Worm (Caenorhabditis elegans): ENCODE measurements around the gene Y37E11AL.1.

The Y37E11AL.1 gene

DNA sequence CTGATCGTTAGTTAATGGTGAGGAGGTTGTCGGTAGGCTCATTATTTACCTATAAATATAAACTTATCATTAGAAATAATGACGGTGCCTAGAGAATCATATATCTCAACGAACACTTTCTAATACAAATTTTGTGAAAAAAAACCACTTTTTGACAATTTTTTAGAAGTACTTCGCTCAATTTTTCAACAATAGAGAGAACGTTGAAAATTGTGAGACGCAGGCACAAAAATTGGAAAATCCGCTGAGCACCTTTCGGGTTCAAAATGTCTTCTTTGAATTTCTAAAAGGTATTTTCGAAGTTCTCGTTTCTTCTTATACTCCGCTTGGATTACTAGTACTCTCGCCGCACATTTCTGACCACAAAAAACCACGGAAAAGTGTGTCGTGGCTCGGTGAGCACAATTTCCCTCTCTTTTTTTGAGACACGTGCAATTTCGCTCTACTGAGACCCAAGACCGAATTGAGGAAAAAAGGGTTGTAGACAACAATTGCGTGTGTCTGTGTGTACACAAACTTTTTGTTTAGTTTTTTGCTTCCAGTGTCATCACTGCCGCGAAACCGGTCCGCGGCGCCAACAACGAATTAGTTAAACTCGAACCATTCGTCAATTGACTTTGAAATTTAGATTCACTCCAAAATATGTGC, 31.7 kb downstream of the Y37E11AL.1 start, which contains the start of gene nape-1:
Gene nape-1 (minus strand): TSS at position 51 of the 648 bp plus-strand sequence.
- TF ChIP-seq Y53F4B.3 (GFP tag; IDR thresholded peaks at IDR 0.05) = no peak
- peak; percentile 72 for TF ChIP-seq nhr-80 (tag; optimal IDR thresholded peaks at IDR 0.05)
- TF ChIP-seq mcd-1 (GFP tag; IDR thresholded peaks at IDR 0.05) = peak; percentile 58
- TF ChIP-seq lag-1 (GFP tag; IDR thresholded peaks at IDR 0.05) = no peak
- TF ChIP-seq attf-5 (GFP tag; optimal IDR thresholded peaks at IDR 0.05) = peak; percentile 65
- TF ChIP-seq cebp-1 (GFP tag; IDR thresholded peaks at IDR 0.05) = no peak
- TF ChIP-seq cebp-1 (tag; optimal IDR thresholded peaks at IDR 0.05) = peak; percentile 25
- TF ChIP-seq K12H6.12 (tag; optimal IDR thresholded peaks at IDR 0.05) = peak; percentile 10
- no peak for TF ChIP-seq atf-7 (tag; optimal IDR thresholded peaks at IDR 0.05)
- TF ChIP-seq ZK185.1 (tag; optimal IDR thresholded peaks at IDR 0.05; ENCODE audit: poor library complexity, severe bottlenecking) = no peak
- TF ChIP-seq let-607 (tag; optimal IDR thresholded peaks at IDR 0.05) = peak; percentile 6 to 7
- TF ChIP-seq F39B2.1 (GFP tag; IDR thresholded peaks at IDR 0.05) = no peak
- 0 out of 2 replicates have a peak, but pooled peaks have one; percentile 22 for TF ChIP-seq lin-26 (GFP tag; IDR thresholded peaks at IDR 0.05)
- TF ChIP-seq pbrm-1 (GFP tag; IDR thresholded peaks at IDR 0.05) = no peak
- peak; percentile 91 for TF ChIP-seq pha-4 (tag; optimal IDR thresholded peaks at IDR 0.05)
- TF ChIP-seq lin-40 (tag; optimal IDR thresholded peaks at IDR 0.05) = peak; percentile 23
- TF ChIP-seq Y67H2A.10 (GFP tag; conservative IDR thresholded peaks at IDR 0.05) = no peak
- TF ChIP-seq dox-1 (GFP tag; IDR thresholded peaks at IDR 0.05) = peak; percentile 32; the same call in 1 of the 2 replicates
- peak; percentile 51; the same call in 1 of the 2 replicates for TF ChIP-seq K11D2.4 (GFP tag; IDR thresholded peaks at IDR 0.05)

DNA sequence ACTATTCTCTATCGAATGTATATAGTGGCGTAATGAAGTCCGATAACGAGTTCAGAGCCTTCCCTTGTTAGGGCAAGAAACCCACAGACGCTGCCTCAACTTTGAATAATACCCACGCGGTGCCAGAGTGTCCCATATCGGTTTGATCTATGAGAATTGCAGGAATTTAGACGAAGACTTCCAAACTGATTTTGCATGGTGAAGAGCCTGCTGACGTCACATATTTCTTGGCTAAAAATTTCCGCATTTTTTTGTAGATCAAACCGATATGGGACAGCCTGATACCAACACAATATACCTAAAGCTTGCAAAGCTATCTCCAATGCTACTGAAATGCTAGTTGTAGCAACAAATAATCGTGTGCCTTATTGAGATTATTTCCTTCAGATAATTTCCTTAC, 32.6 kb downstream of the Y37E11AL.1 start:
- no peak for TF ChIP-seq F37B4.10 (GFP tag; IDR thresholded peaks at IDR 0.05)
- no peak for TF ChIP-seq lag-1 (GFP tag; IDR thresholded peaks at IDR 0.05)
- no peak for TF ChIP-seq unc-62 (GFP tag; optimal IDR thresholded peaks at IDR 0.05)
- TF ChIP-seq lsy-27 (tag; optimal IDR thresholded peaks at IDR 0.05; ENCODE audit: borderline replicate concordance, insufficient read depth) = no peak
- no peak for TF ChIP-seq bed-2 (GFP tag; IDR thresholded peaks at IDR 0.05)
- no peak for TF ChIP-seq ceh-58 (GFP tag; IDR thresholded peaks at IDR 0.05)
- TF ChIP-seq unc-130 (GFP tag; optimal IDR thresholded peaks at IDR 0.05) = no peak
- no peak for TF ChIP-seq atf-7 (tag; optimal IDR thresholded peaks at IDR 0.05)
- TF ChIP-seq pbrm-1 (GFP tag; IDR thresholded peaks at IDR 0.05) = no peak
- TF ChIP-seq D2030.7 (GFP tag; IDR thresholded peaks at IDR 0.05) = no peak
- TF ChIP-seq ceh-40 (GFP tag; IDR thresholded peaks at IDR 0.05) = no peak
- TF ChIP-seq ama-1 (optimal IDR thresholded peaks at IDR 0.05) = no peak
- TF ChIP-seq ama-1 (GFP tag; optimal IDR thresholded peaks at IDR 0.05) = no peak
- TF ChIP-seq fkh-3 (tag; optimal IDR thresholded peaks at IDR 0.05) = no peak
- no peak for TF ChIP-seq K12H6.12 (tag; optimal IDR thresholded peaks at IDR 0.05)
- no peak for TF ChIP-seq aptf-3 (GFP tag; IDR thresholded peaks at IDR 0.05)
- TF ChIP-seq F23B12.7 (tag; optimal IDR thresholded peaks at IDR 0.05; ENCODE audit: insufficient read depth) = no peak
- TF ChIP-seq zfh-2 (GFP tag; conservative IDR thresholded peaks at IDR 0.05) = no peak
- TF ChIP-seq cebp-1 (GFP tag; IDR thresholded peaks at IDR 0.05) = no peak
- TF ChIP-seq cebp-1 (tag; optimal IDR thresholded peaks at IDR 0.05) = no peak
- no peak for TF ChIP-seq C17E4.6 (GFP tag; IDR thresholded peaks at IDR 0.05)

DNA sequence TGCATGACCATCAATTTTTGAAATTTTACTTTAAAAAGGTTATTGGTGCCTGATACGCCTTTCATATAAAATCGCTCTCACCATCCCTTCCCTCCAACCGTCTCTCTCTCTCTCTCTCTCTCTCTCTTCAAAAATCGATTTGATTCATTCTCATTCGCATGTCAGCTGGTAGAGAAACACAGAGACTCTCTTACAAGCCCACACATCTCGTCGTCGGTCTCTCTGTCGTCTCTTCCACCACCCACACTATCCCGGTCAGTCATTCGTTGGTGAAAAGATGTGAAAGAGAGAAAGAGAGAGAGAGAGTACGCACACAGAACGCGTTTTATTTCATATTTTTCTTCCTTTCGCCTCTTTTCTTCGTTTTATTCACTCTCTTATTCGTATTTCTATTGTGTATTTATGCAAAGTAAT, 33.1 kb downstream of the Y37E11AL.1 start:
- peak; percentile 18 for TF ChIP-seq athp-1 (tag; optimal IDR thresholded peaks at IDR 0.05)
- TF ChIP-seq ztf-26 (tag; optimal IDR thresholded peaks at IDR 0.05) = peak; percentile 20
- peak; percentile 71 for TF ChIP-seq zfh-2 (GFP tag; conservative IDR thresholded peaks at IDR 0.05)
- TF ChIP-seq tbp1 (GFP tag; optimal IDR thresholded peaks at IDR 0.05) = peak; percentile 20
- peak; percentile 25; the same call in 1 of the 2 replicates for TF ChIP-seq nfyb-1 (GFP tag; IDR thresholded peaks at IDR 0.05)
- TF ChIP-seq T07F8.4 (tag; optimal IDR thresholded peaks at IDR 0.05) = no peak
- peak; percentile 3 for TF ChIP-seq ztf-22 (GFP tag; optimal IDR thresholded peaks at IDR 0.05)
- no peak for TF ChIP-seq efl-1 (GFP tag; optimal IDR thresholded peaks at IDR 0.05)
- peak; percentile 69; the same call in 1 of the 2 replicates for TF ChIP-seq B0336.3 (GFP tag; IDR thresholded peaks at IDR 0.05)
- TF ChIP-seq sptf-2 (GFP tag; optimal IDR thresholded peaks at IDR 0.05) = no peak
- TF ChIP-seq snpc-1.3 (tag; optimal IDR thresholded peaks at IDR 0.05; ENCODE audit: insufficient read depth) = no peak
- peak; percentile 70 for TF ChIP-seq lin-26 (GFP tag; IDR thresholded peaks at IDR 0.05)
- peak; percentile 87 for TF ChIP-seq hmg-1.2 (GFP tag; IDR thresholded peaks at IDR 0.05)
- no peak for TF ChIP-seq F10E7.11 (tag; optimal IDR thresholded peaks at IDR 0.05)
